Worm (Caenorhabditis elegans) whole organism, young adult: ENCODE results near the gene ints-9.

Experiments
- F49E8.2 ChIP-seq: sonication (generic microtip); optimal IDR thresholded peaks from 3 replicates; lab custom pipeline; 2017; ENCODE audit warnings: missing genetic modification characterization, mild to moderate bottlenecking, missing compliant biosample characterization, antibody characterized with exemption, moderate library complexity; ENCODE audit not compliant: insufficient read depth
- aptf-3 ChIP-seq: fragments of 200-800 bp; sonication (Bioruptor generic); IDR thresholded peaks from 2 replicates; pipeline ENCODE4 v1.3.6; 2022; ENCODE audit warnings: missing genetic modification characterization, missing compliant biosample characterization
- efl-1 ChIP-seq: fragments of 150-350 bp; optimal IDR thresholded peaks from 2 replicates; lab custom pipeline; 2014; ENCODE audit warnings: missing biosample characterization, missing genetic modification reagents, missing genetic modification characterization
- zfh-2 ChIP-seq: fragments of 200-800 bp; sonication (Bioruptor generic); conservative IDR thresholded peaks from 2 replicates; pipeline ENCODE4 v1.3.6; 2022; ENCODE audit warnings: missing genetic modification reagents, missing genetic modification characterization, missing compliant biosample characterization

Gene ints-9

ce11 chrV:7629504-7629903 is 53.9 kb downstream of the ints-9 start, which contains the start of gene srd-30 (continued):
- no peak for TF ChIP-seq F49E8.2 (tag; lab: Kevin White, UChicago)
- TF ChIP-seq efl-1 (GFP tag; lab: Kevin White, UChicago): no peak
- TF ChIP-seq zfh-2 (GFP tag; lab: Robert Waterston, UW): no peak
- no peak for TF ChIP-seq aptf-3
